Worm (Caenorhabditis elegans) whole organism, L4 larva: ENCODE results near the gene F56B3.2.

Experiments used
- R02D3.7 ChIP-seq: fragments of 150-350 bp; sonication (generic microtip); optimal IDR thresholded peaks from 3 replicates; lab custom pipeline; 2014; ENCODE audit warnings: missing biosample characterization, missing genetic modification characterization
- Y48G9A.11 ChIP-seq: fragments of 200-800 bp; sonication (Bioruptor generic); IDR thresholded peaks from 2 replicates; pipeline ENCODE4 v1.3.6; 2022; ENCODE audit warnings: missing genetic modification reagents, missing genetic modification characterization, missing compliant biosample characterization
- aha-1 ChIP-seq: fragments of 150-350 bp; peaks from one replicate; lab custom pipeline; 2014; ENCODE audit warnings: missing biosample characterization, missing genetic modification characterization
- ama-1 ChIP-seq: fragments of 150-350 bp; optimal IDR thresholded peaks from 2 replicates; lab custom pipeline; 2014; ENCODE audit warnings: inconsistent platforms, mixed read lengths
- arid-1 ChIP-seq: fragments of 200-800 bp; sonication (Bioruptor generic); conservative IDR thresholded peaks from 2 replicates; pipeline ENCODE4 v1.3.6; 2022; ENCODE audit warnings: missing genetic modification reagents, missing genetic modification characterization, missing compliant biosample characterization
- ceh-20 ChIP-seq: fragments of 200-800 bp; sonication (Bioruptor generic); IDR thresholded peaks from 2 replicates; pipeline ENCODE4 v1.3.6; 2022; ENCODE audit warnings: missing genetic modification reagents, missing genetic modification characterization, missing compliant biosample characterization
- ceh-82 ChIP-seq: sonication (generic microtip); optimal IDR thresholded peaks from 2 replicates; lab custom pipeline; 2017; ENCODE audit warnings: missing biosample characterization, missing genetic modification characterization
- ces-1 ChIP-seq: fragments of 150-350 bp; sonication (generic microtip); optimal IDR thresholded peaks from 4 replicates; lab custom pipeline; 2014; ENCODE audit warnings: missing biosample characterization, missing genetic modification reagents, missing genetic modification characterization
- daf-12 ChIP-seq: fragments of 150-350 bp; optimal IDR thresholded peaks from 2 replicates; lab custom pipeline; 2014; ENCODE audit warnings: missing biosample characterization, missing genetic modification reagents, missing genetic modification characterization
- daf-16 ChIP-seq, 3 experiments: sonication (generic microtip); optimal IDR thresholded peaks; 2 replicates each; lab custom pipeline; 2016 to 2017; ENCODE audit warnings: missing genetic modification characterization in 3 of 3, missing genetic modification reagents in 3 of 3, mild to moderate bottlenecking in 2 of 3, missing compliant biosample characterization in 2 of 3, missing biosample characterization in 1 of 3, moderate library complexity in 1 of 3
- dmd-9 ChIP-seq: fragments of 200-800 bp; sonication (Bioruptor generic); IDR thresholded peaks from 2 replicates; pipeline ENCODE4 v1.3.6; 2022; ENCODE audit warnings: missing genetic modification reagents, missing genetic modification characterization, missing compliant biosample characterization
- fkh-10 ChIP-seq: fragments of 150-350 bp; optimal IDR thresholded peaks from 2 replicates; lab custom pipeline; 2014; ENCODE audit warnings: missing biosample characterization, missing genetic modification reagents, missing genetic modification characterization
- hmg-1.1 ChIP-seq: fragments of 200-800 bp; sonication (Bioruptor generic); IDR thresholded peaks from 2 replicates; pipeline ENCODE4 v1.3.6; 2022; ENCODE audit warnings: missing genetic modification reagents, missing genetic modification characterization, missing compliant biosample characterization
- lin-38 ChIP-seq: fragments of 200-800 bp; sonication (Bioruptor generic); IDR thresholded peaks from 2 replicates; pipeline ENCODE4 v1.3.6; 2022; ENCODE audit warnings: missing genetic modification reagents, missing genetic modification characterization, missing compliant biosample characterization
- lin-39 ChIP-seq: fragments of 150-350 bp; optimal IDR thresholded peaks from 2 replicates; lab custom pipeline; 2014; ENCODE audit warnings: missing biosample characterization, missing genetic modification reagents, missing genetic modification characterization
- lir-3 ChIP-seq: sonication (generic microtip); optimal IDR thresholded peaks from 2 replicates; lab custom pipeline; 2016; ENCODE audit warnings: mild to moderate bottlenecking, missing genetic modification characterization, missing compliant biosample characterization
- lsy-2 ChIP-seq, 2 experiments: fragments of 150-350 bp in 1 of 2; sonication (generic microtip) in 1 of 2; optimal IDR thresholded peaks; 2 replicates each; lab custom pipeline; 2014 to 2017; ENCODE audit warnings: missing biosample characterization in 2 of 2, missing genetic modification characterization in 2 of 2
- madf-5 ChIP-seq, 2 experiments: fragments of 200-800 bp; sonication (Bioruptor generic); IDR thresholded peaks; 2 replicates each; pipeline ENCODE4 v1.3.6; 2022; ENCODE audit warnings: missing compliant biosample characterization in 2 of 2, missing genetic modification characterization in 2 of 2
- mdt-29 ChIP-seq: fragments of 200-800 bp; sonication (Bioruptor generic); IDR thresholded peaks from 2 replicates; pipeline ENCODE4 v1.3.6; 2022; ENCODE audit warnings: missing genetic modification reagents, missing genetic modification characterization, missing compliant biosample characterization
- mep-1 ChIP-seq: fragments of 150-350 bp; sonication (generic microtip); optimal IDR thresholded peaks from 3 replicates; lab custom pipeline; 2014; ENCODE audit warnings: missing biosample characterization, missing genetic modification characterization
- mes-2 ChIP-seq: sonication (generic microtip); optimal IDR thresholded peaks from 2 replicates; lab custom pipeline; 2016; ENCODE audit warnings: missing genotype, mild to moderate bottlenecking, missing genetic modification characterization, missing compliant biosample characterization; ENCODE audit not compliant: poor library complexity, severe bottlenecking
- nhr-10 ChIP-seq: fragments of 150-350 bp; optimal IDR thresholded peaks from 2 replicates; lab custom pipeline; 2014; ENCODE audit warnings: missing biosample characterization, missing genetic modification characterization
- nhr-25 ChIP-seq: sonication (generic microtip); optimal IDR thresholded peaks from 2 replicates; lab custom pipeline; 2017; ENCODE audit warnings: missing genetic modification characterization, mild to moderate bottlenecking, missing compliant biosample characterization, antibody characterized with exemption, moderate library complexity, borderline replicate concordance; ENCODE audit not compliant: insufficient read depth
- nhr-28 ChIP-seq: fragments of 150-350 bp; optimal IDR thresholded peaks from 2 replicates; lab custom pipeline; 2014; ENCODE audit warnings: missing biosample characterization, missing genetic modification characterization
- nhr-48 ChIP-seq: sonication (generic microtip); optimal IDR thresholded peaks from 2 replicates; lab custom pipeline; 2016; ENCODE audit warnings: mild to moderate bottlenecking, missing genetic modification characterization, missing compliant biosample characterization
- nhr-77 ChIP-seq: fragments of 150-350 bp; optimal IDR thresholded peaks from 2 replicates; lab custom pipeline; 2014; ENCODE audit warnings: missing biosample characterization, missing genetic modification characterization
- set-16 ChIP-seq: fragments of 200-800 bp; sonication (Bioruptor generic); IDR thresholded peaks from 2 replicates; pipeline ENCODE4 v1.3.6; 2022; ENCODE audit warnings: missing genetic modification reagents, missing genetic modification characterization, missing compliant biosample characterization
- tag-97 ChIP-seq: fragments of 200-800 bp; sonication (Bioruptor generic); IDR thresholded peaks from 2 replicates; pipeline ENCODE4 v1.3.6; 2022; ENCODE audit warnings: missing genetic modification characterization, missing compliant biosample characterization
- unc-62 ChIP-seq, 3 experiments: fragments of 150-350 bp in 1 of 3; sonication (generic microtip); optimal IDR thresholded peaks in 2 of 3; peaks in 1 of 3; 1 replicate in 1 of 3; 2 replicates in 2 of 3; lab custom pipeline; 2014 to 2017; ENCODE audit warnings: missing biosample characterization in 3 of 3, missing genetic modification characterization in 3 of 3, missing genetic modification reagents in 3 of 3, missing genotype in 1 of 3
- zfp-3 ChIP-seq: fragments of 200-800 bp; sonication (Bioruptor generic); conservative IDR thresholded peaks from 2 replicates; pipeline ENCODE4 v1.3.6; 2022; ENCODE audit warnings: missing genetic modification reagents, missing genetic modification characterization, missing compliant biosample characterization
- ztf-11 ChIP-seq: fragments of 150-350 bp; optimal IDR thresholded peaks from 2 replicates; lab custom pipeline; 2014; ENCODE audit warnings: missing biosample characterization, missing genetic modification characterization

F56B3.2 gene

DNA sequence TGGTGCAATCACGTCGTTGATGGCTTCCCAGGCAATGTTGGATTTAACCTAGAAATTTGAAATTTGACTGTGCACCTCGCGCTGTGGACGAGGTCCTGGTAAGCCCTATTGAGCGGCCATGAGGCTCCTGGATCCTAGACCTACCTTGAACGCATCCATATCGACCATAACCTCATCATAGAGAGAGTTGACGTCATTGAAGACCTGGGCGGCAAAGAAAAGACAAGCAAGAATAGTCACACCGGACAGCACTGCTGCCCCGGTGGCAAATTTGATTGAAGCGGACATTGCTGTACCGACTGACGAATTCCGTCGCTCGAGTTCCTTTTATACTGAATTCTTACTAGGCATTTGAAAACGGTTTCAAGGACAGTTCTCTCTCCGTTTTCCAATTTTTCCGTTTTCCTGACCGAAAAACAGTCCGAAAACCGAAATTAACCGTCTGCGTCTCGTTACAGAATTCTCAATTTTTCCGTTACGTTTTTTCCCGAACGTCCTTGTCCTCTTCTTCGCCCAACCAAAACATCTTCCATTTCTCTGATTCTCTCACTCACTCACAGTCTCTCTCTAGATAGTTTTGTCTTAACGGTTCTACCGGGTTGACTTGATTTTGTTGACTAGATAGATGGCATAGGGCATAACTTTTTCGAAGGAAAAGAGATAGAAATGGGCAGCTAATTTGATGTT is 4.9 kb downstream of the F56B3.2 start, which contains the start of gene col-103:
Gene col-103 (minus strand): TSS at position 302 of the 687 bp plus-strand sequence.
- TF ChIP-seq dmd-9 (GFP tag; lab: Robert Waterston, UW) (no peak), nhr-28 (tag; lab: Kevin White, UChicago) (peak; percentile 51), fkh-10 (GFP tag; lab: Kevin White, UChicago) (no peak), mes-2 (tag; lab: Kevin White, UChicago) (peak; percentile 34), nhr-48 (tag; lab: Kevin White, UChicago) (no peak), madf-5 (GFP tag; IDR thresholded peaks at IDR 0.05; lab: Robert Waterston, UW) (no peak), lsy-2 (tag; optimal IDR thresholded peaks at IDR 0.05; lab: Kevin White, UChicago) (peak in 1 of 2 experiments; percentile 21), nhr-25 (tag; lab: Kevin White, UChicago) (peak; percentile 77), ama-1 (lab: Kevin White, UChicago) (peak; percentile 93), unc-62 (GFP tag; optimal IDR thresholded peaks at IDR 0.05 in 1 of 2; lab: Kevin White, UChicago) (peak in 1 of 2 experiments; percentile 92), unc-62 (tag; optimal IDR thresholded peaks at IDR 0.05; lab: Kevin White, UChicago) (no peak), mdt-29 (no peak), mep-1 (tag; lab: Kevin White, UChicago) (peak; percentile 19), hmg-1.1 (no peak)

- TF ChIP-seq set-16 (GFP tag; lab: Robert Waterston, UW) (peak; percentile 96), lin-38 (GFP tag; lab: Robert Waterston, UW) (0 out of 2 replicates have a peak, but pooled peaks have one; percentile 9), ceh-82 (tag; lab: Kevin White, UChicago) (no peak)
Observed at ce11 chrIV:762486-763376, 5.7 kb downstream of the F56B3.2 start.

DNA sequence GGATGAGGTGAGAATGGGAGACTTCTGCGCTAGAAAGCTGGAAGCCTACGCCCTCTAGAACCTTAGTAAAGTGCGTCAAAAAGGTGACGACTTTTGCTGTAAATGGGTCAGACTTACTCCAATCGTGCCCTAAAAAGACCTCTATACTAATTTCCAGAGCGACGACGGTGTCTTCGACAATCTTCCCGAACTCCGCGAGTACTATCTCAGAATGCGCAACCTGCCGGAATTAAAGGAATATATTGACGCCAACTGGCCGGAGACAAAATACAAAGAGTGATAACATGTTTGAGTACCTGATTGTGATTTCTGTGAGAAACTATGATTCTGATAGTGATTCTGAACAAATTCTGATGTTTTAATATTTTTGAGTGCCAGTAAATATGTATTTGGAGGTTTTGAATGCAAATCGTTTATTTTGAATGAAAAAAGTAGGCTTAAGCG is 6.3 kb downstream of the F56B3.2 start:
- TF ChIP-seq zfp-3 (GFP tag; lab: Robert Waterston, UW) (0 out of 2 replicates have a peak, but pooled peaks have one; percentile 68), lin-38 (GFP tag; lab: Robert Waterston, UW) (no peak), lin-39 (tag; lab: Kevin White, UChicago) (no peak), lir-3 (no peak), ceh-20 (GFP tag; lab: Robert Waterston, UW) (no peak), nhr-10 (tag; lab: Kevin White, UChicago) (peak; percentile 31), ama-1 (lab: Kevin White, UChicago) (peak; percentile 91), nhr-25 (tag; lab: Kevin White, UChicago) (peak; percentile 32), nhr-77 (tag; lab: Kevin White, UChicago) (peak; percentile 40), arid-1 (GFP tag; lab: Robert Waterston, UW) (no peak), fkh-10 (GFP tag; lab: Kevin White, UChicago) (no peak), daf-12 (no peak), mes-2 (tag; lab: Kevin White, UChicago) (peak; percentile 6), ztf-11 (tag; lab: Kevin White, UChicago) (no peak), unc-62 (GFP tag; optimal IDR thresholded peaks at IDR 0.05 in 1 of 2; lab: Kevin White, UChicago) (peak in 1 of 2 experiments; percentile 92), unc-62 (tag; optimal IDR thresholded peaks at IDR 0.05; lab: Kevin White, UChicago) (no peak), R02D3.7 (tag; lab: Kevin White, UChicago) (no peak), daf-16 (GFP tag; optimal IDR thresholded peaks at IDR 0.05; lab: Kevin White, UChicago) (no peak), daf-16 (tag; optimal IDR thresholded peaks at IDR 0.05; lab: Kevin White, UChicago) (no peak), Y48G9A.11 (0 out of 2 replicates have a peak, but pooled peaks have one; percentile 12), aha-1 (peak; percentile 73), ces-1 (GFP tag; lab: Kevin White, UChicago) (no peak), tag-97 (GFP tag; lab: Robert Waterston, UW) (no peak)
